Worm (Caenorhabditis elegans): Measurements from ENCODE around the gene str-136.

DNA sequence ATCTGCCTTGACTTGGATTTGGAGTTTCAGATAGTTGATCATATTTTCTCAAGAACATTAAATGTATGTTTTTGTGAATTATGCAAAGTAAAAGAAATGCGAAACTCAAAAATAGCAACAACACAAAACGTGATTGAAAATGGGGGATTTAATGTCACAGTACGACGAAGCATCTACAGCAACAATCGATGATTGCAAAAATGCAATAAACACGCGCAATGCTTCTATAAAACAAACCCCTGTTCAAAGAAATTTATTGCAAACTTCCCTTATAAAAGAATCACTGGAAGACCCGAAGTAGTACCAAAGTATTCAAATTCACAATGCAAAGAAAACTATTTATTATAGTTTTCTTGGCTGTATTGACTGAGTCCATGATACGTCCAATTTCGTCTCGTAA is 39.4 kb upstream of the str-136 start, which contains the start of gene clec-219:
- TF ChIP-seq skn-1 (tag; optimal IDR thresholded peaks at IDR 0.05) (no peak), snpc-4 (tag; optimal IDR thresholded peaks at IDR 0.05) (no peak), daf-12 (tag; optimal IDR thresholded peaks at IDR 0.05) (no peak), lin-39 (tag; optimal IDR thresholded peaks at IDR 0.05) (no peak), nfya-1 (tag; optimal IDR thresholded peaks at IDR 0.05; ENCODE audit: insufficient read depth) (no peak), nhr-28 (tag; optimal IDR thresholded peaks at IDR 0.05) (no peak), ceh-82 (tag; optimal IDR thresholded peaks at IDR 0.05) (no peak), aly-2 (tag; optimal IDR thresholded peaks at IDR 0.05) (no peak), pqm-1 (tag; optimal IDR thresholded peaks at IDR 0.05) (no peak), R02D3.7 (tag; optimal IDR thresholded peaks at IDR 0.05) (no peak), elt-1 (tag; optimal IDR thresholded peaks at IDR 0.05) (no peak), unc-62 (GFP tag; optimal IDR thresholded peaks at IDR 0.05) (no peak)

Measured in whole organism, L3 larva.